Worm (Caenorhabditis elegans): ENCODE results near the gene gap-2.

- TF ChIP-seq ama-1 (optimal IDR thresholded peaks at IDR 0.05) (no peak), pha-4 (tag; optimal IDR thresholded peaks at IDR 0.05) (no peak), K02D7.2 (tag; optimal IDR thresholded peaks at IDR 0.05) (no peak), pqm-1 (tag; optimal IDR thresholded peaks at IDR 0.05) (no peak), fax-1 (tag; optimal IDR thresholded peaks at IDR 0.05) (no peak), dve-1 (tag; optimal IDR thresholded peaks at IDR 0.05) (no peak), F13H6.1 (tag; optimal IDR thresholded peaks at IDR 0.05) (no peak), tbx-7 (tag; optimal IDR thresholded peaks at IDR 0.05) (no peak), tbx-2 (tag; optimal IDR thresholded peaks at IDR 0.05) (no peak), lin-11 (tag; optimal IDR thresholded peaks at IDR 0.05) (no peak), ceh-9 (tag; optimal IDR thresholded peaks at IDR 0.05) (no peak), hlh-8 (tag; optimal IDR thresholded peaks at IDR 0.05) (no peak), eyg-1 (tag; optimal IDR thresholded peaks at IDR 0.05) (no peak)
These were observed 32.0 kb downstream of the gap-2 start for ce11 chrX:9504221-9504620.

Data from whole organism, late embryonic.